Fruit fly (Drosophila melanogaster) Kc167 (cell line): ENCODE data around the gene DppIII.

Experiments used
- Sin3A ChIP-seq: fragments of >200 bp; optimal IDR thresholded peaks from 2 replicates; lab custom pipeline; 2018; ENCODE audit warnings: missing external identifiers
- psq ChIP-seq: fragments of >200 bp; optimal IDR thresholded peaks from 2 replicates; lab custom pipeline; 2017; ENCODE audit warnings: missing external identifiers

DNA sequence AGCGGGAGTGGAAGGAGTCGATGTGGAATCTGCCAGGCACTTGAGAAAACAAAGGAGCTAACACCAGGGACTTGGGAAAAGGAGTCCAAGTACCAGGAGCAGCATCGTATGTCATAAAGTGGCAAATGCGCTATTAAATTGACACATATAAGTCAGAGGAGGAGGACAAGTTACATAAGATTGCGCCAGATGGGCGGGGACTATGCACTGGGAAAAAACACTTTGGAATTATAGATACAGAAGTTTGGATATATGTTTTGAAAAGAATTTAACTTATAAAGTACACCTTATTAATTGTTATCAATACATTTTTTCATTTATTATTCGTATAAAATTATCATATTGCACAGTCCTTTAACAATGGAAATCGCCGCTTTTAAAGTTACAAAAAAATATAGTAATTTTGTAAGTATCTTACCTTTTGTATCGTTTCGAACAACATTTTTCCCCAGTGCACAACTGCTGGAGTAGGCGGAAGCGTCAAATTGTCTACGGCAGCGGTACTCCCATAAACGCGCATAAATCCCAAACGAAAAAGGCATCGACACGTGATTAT lies 8.1 kb upstream of the DppIII start:
- TF ChIP-seq psq (no peak), Sin3A (lab: Kevin White, UChicago) (no peak)
